Worm (Caenorhabditis elegans): ENCODE measurements around the gene tsp-18.

DNA sequence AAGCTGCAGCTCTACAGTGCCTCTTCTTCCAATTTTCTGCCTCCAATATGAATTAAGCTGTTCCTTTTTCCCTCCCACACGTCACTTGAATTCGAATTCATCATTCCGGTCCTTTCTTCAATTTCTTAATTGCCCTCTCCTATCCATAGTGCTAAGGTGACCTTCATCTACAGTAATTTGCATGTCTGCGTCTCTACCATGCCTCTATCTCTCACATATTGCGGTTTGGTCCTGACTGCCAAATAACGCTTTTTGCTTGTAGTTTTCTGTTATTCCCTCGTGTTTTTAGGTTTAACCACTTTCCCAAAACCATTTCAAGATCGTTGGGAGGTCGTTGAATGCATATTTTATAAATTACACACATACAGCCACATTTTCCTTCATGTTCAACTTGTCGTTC, 23.7 kb upstream of the tsp-18 start:
- TF ChIP-seq Y79H2A.3 (GFP tag; conservative IDR thresholded peaks at IDR 0.05): no peak
- TF ChIP-seq pha-4 (tag; optimal IDR thresholded peaks at IDR 0.05): no peak
- TF ChIP-seq B0261.1 (tag; optimal IDR thresholded peaks at IDR 0.05): no peak

All from whole organism, young adult.